Worm (Caenorhabditis elegans) whole organism, L4 larva: ENCODE data around the gene atln-1.
A peak's percentile ranks its signal among the peaks of the same experiment; 100 is the strongest.

Experiments used
- F37D6.2 ChIP-seq: sonication (generic microtip); optimal IDR thresholded peaks from 2 replicates; lab custom pipeline; 2016; ENCODE audit warnings: mild to moderate bottlenecking, missing genetic modification characterization, missing compliant biosample characterization
- Y105C5A.15 ChIP-seq: fragments of 200-800 bp; sonication (Bioruptor generic); IDR thresholded peaks from 2 replicates; pipeline ENCODE4 v1.3.6; 2022; ENCODE audit warnings: missing genetic modification characterization, missing compliant biosample characterization
- Y5F2A.4 ChIP-seq: fragments of 200-800 bp; sonication (Bioruptor generic); optimal IDR thresholded peaks from 2 replicates; lab custom pipeline; 2018; ENCODE audit warnings: mild to moderate bottlenecking, missing genetic modification characterization, missing compliant biosample characterization
- ZK337.2 ChIP-seq: fragments of 200-800 bp; sonication (Bioruptor generic); IDR thresholded peaks from 2 replicates; pipeline ENCODE4 v1.3.6; 2022; ENCODE audit warnings: missing genetic modification reagents, missing genetic modification characterization, missing compliant biosample characterization
- ZK546.5 ChIP-seq, 2 experiments: sonication (generic microtip); optimal IDR thresholded peaks; 2 replicates each; lab custom pipeline; 2017; ENCODE audit warnings: missing biosample characterization in 2 of 2, missing genetic modification characterization in 2 of 2
- aha-1 ChIP-seq: fragments of 150-350 bp; peaks from one replicate; lab custom pipeline; 2014; ENCODE audit warnings: missing biosample characterization, missing genetic modification characterization
- ceh-20 ChIP-seq: fragments of 200-800 bp; sonication (Bioruptor generic); IDR thresholded peaks from 2 replicates; pipeline ENCODE4 v1.3.6; 2022; ENCODE audit warnings: missing genetic modification reagents, missing genetic modification characterization, missing compliant biosample characterization
- ceh-28 ChIP-seq: fragments of 150-350 bp; optimal IDR thresholded peaks from 2 replicates; lab custom pipeline; 2014; ENCODE audit warnings: missing biosample characterization, missing genetic modification reagents, missing genetic modification characterization
- ces-1 ChIP-seq: fragments of 150-350 bp; sonication (generic microtip); optimal IDR thresholded peaks from 4 replicates; lab custom pipeline; 2014; ENCODE audit warnings: missing biosample characterization, missing genetic modification reagents, missing genetic modification characterization
- ctbp-1 ChIP-seq: fragments of 200-800 bp; sonication (Bioruptor generic); IDR thresholded peaks from 2 replicates; pipeline ENCODE4 v1.3.6; 2022; ENCODE audit warnings: missing genetic modification reagents, missing genetic modification characterization, missing compliant biosample characterization
- daf-16 ChIP-seq, 3 experiments: sonication (generic microtip); optimal IDR thresholded peaks; 2 replicates each; lab custom pipeline; 2016 to 2017; ENCODE audit warnings: missing genetic modification characterization in 3 of 3, missing genetic modification reagents in 3 of 3, mild to moderate bottlenecking in 2 of 3, missing compliant biosample characterization in 2 of 3, missing biosample characterization in 1 of 3, moderate library complexity in 1 of 3
- dmd-6 ChIP-seq: fragments of 200-800 bp; sonication (Bioruptor generic); IDR thresholded peaks from 2 replicates; pipeline ENCODE4 v1.3.6; 2022; ENCODE audit warnings: missing genetic modification reagents, missing genetic modification characterization, missing compliant biosample characterization
- dpl-1 ChIP-seq: fragments of 150-350 bp; optimal IDR thresholded peaks from 2 replicates; lab custom pipeline; 2014; ENCODE audit warnings: missing biosample characterization, missing genetic modification reagents, missing genetic modification characterization
- duxl-1 ChIP-seq: sonication (generic microtip); optimal IDR thresholded peaks from 2 replicates; lab custom pipeline; 2016; ENCODE audit warnings: mild to moderate bottlenecking, missing genetic modification characterization, moderate library complexity, missing compliant biosample characterization; ENCODE audit not compliant: poor library complexity
- dve-1 ChIP-seq: sonication (generic microtip); optimal IDR thresholded peaks from 2 replicates; lab custom pipeline; 2017; ENCODE audit warnings: antibody characterized with exemption, mild to moderate bottlenecking, missing genetic modification characterization, missing compliant biosample characterization; ENCODE audit not compliant: insufficient read depth
- egl-27 ChIP-seq: sonication (generic microtip); optimal IDR thresholded peaks from 3 replicates; lab custom pipeline; 2017; ENCODE audit warnings: missing biosample characterization, missing genetic modification reagents, missing genetic modification characterization
- egl-43 ChIP-seq: fragments of 200-800 bp; sonication (Bioruptor generic); IDR thresholded peaks from 2 replicates; pipeline ENCODE4 v1.3.6; 2022; ENCODE audit warnings: missing genetic modification reagents, missing genetic modification characterization, missing compliant biosample characterization
- hlh-11 ChIP-seq: fragments of 200-800 bp; sonication (Bioruptor generic); optimal IDR thresholded peaks from 2 replicates; lab custom pipeline; 2018; ENCODE audit warnings: mild to moderate bottlenecking, missing genetic modification characterization, missing compliant biosample characterization
- hlh-30 ChIP-seq: sonication (generic microtip); optimal IDR thresholded peaks from 2 replicates; lab custom pipeline; 2017; ENCODE audit warnings: antibody characterized with exemption, mild to moderate bottlenecking, missing genetic modification characterization, missing compliant biosample characterization; ENCODE audit not compliant: insufficient read depth
- hmg-1.1 ChIP-seq: fragments of 200-800 bp; sonication (Bioruptor generic); IDR thresholded peaks from 2 replicates; pipeline ENCODE4 v1.3.6; 2022; ENCODE audit warnings: missing genetic modification reagents, missing genetic modification characterization, missing compliant biosample characterization
- lin-13 ChIP-seq: fragments of 150-350 bp; optimal IDR thresholded peaks from 2 replicates; lab custom pipeline; 2014; ENCODE audit warnings: missing biosample characterization, missing genetic modification reagents, missing genetic modification characterization
- lin-15B ChIP-seq: fragments of 150-350 bp; sonication (generic microtip); optimal IDR thresholded peaks from 3 replicates; lab custom pipeline; 2014; ENCODE audit warnings: missing biosample characterization, missing genetic modification characterization
- lin-29 ChIP-seq: fragments of 200-800 bp; sonication (Bioruptor generic); IDR thresholded peaks from 2 replicates; pipeline ENCODE4 v1.3.6; 2022; ENCODE audit warnings: missing genetic modification reagents, missing genetic modification characterization, missing compliant biosample characterization
- lir-3 ChIP-seq: sonication (generic microtip); optimal IDR thresholded peaks from 2 replicates; lab custom pipeline; 2016; ENCODE audit warnings: mild to moderate bottlenecking, missing genetic modification characterization, missing compliant biosample characterization
- mdl-1 ChIP-seq, 2 experiments: fragments of 150-350 bp in 1 of 2; sonication (generic microtip) in 1 of 2; optimal IDR thresholded peaks; 2 replicates each; lab custom pipeline; 2014 to 2017; ENCODE audit warnings: missing biosample characterization in 2 of 2, missing genetic modification characterization in 2 of 2
- mes-2 ChIP-seq: sonication (generic microtip); optimal IDR thresholded peaks from 2 replicates; lab custom pipeline; 2016; ENCODE audit warnings: missing genotype, mild to moderate bottlenecking, missing genetic modification characterization, missing compliant biosample characterization; ENCODE audit not compliant: poor library complexity, severe bottlenecking
- nhr-10 ChIP-seq: fragments of 150-350 bp; optimal IDR thresholded peaks from 2 replicates; lab custom pipeline; 2014; ENCODE audit warnings: missing biosample characterization, missing genetic modification characterization
- nhr-11 ChIP-seq: fragments of 150-350 bp; optimal IDR thresholded peaks from 2 replicates; lab custom pipeline; 2014; ENCODE audit warnings: missing biosample characterization, missing genetic modification characterization
- nhr-237 ChIP-seq: sonication (generic microtip); optimal IDR thresholded peaks from 2 replicates; lab custom pipeline; 2017; ENCODE audit warnings: missing biosample characterization, missing genetic modification characterization
- nhr-28 ChIP-seq: fragments of 150-350 bp; optimal IDR thresholded peaks from 2 replicates; lab custom pipeline; 2014; ENCODE audit warnings: missing biosample characterization, missing genetic modification characterization
- nhr-76 ChIP-seq: fragments of 150-350 bp; optimal IDR thresholded peaks from 2 replicates; lab custom pipeline; 2014; ENCODE audit warnings: missing biosample characterization, missing genetic modification characterization
- nhr-77 ChIP-seq: fragments of 150-350 bp; optimal IDR thresholded peaks from 2 replicates; lab custom pipeline; 2014; ENCODE audit warnings: missing biosample characterization, missing genetic modification characterization
- pha-4 ChIP-seq, 2 experiments: fragments of 150-350 bp in 1 of 2; fragments of 200-800 bp in 1 of 2; sonication (Bioruptor generic) in 1 of 2; IDR thresholded peaks in 1 of 2; optimal IDR thresholded peaks in 1 of 2; 2 replicates each; pipeline versions ENCODE4 v1.3.6 to Lab custom; 2014 to 2022; ENCODE audit warnings: missing genetic modification characterization in 2 of 2, missing genetic modification reagents in 2 of 2, missing biosample characterization in 1 of 2, missing compliant biosample characterization in 1 of 2
- php-3 ChIP-seq: fragments of 200-800 bp; sonication (Bioruptor generic); IDR thresholded peaks from 2 replicates; pipeline ENCODE4 v1.3.6; 2022; ENCODE audit warnings: missing genetic modification reagents, missing genetic modification characterization, missing compliant biosample characterization
- pqm-1 ChIP-seq: sonication (generic microtip); optimal IDR thresholded peaks from 2 replicates; lab custom pipeline; 2017; ENCODE audit warnings: missing biosample characterization, missing genetic modification characterization
- sdz-12 ChIP-seq: fragments of 200-800 bp; sonication (Bioruptor generic); optimal IDR thresholded peaks from 2 replicates; lab custom pipeline; 2018; ENCODE audit warnings: mild to moderate bottlenecking, missing genetic modification characterization, missing compliant biosample characterization
- snpc-1.2 ChIP-seq: fragments of 200-800 bp; sonication (Bioruptor generic); IDR thresholded peaks from 2 replicates; pipeline ENCODE4 v1.3.6; 2022; ENCODE audit warnings: missing genetic modification reagents, missing genetic modification characterization, missing compliant biosample characterization
- spr-3 ChIP-seq: fragments of 200-800 bp; sonication (Bioruptor generic); optimal IDR thresholded peaks from 2 replicates; lab custom pipeline; 2018; ENCODE audit warnings: mild to moderate bottlenecking, missing genetic modification characterization, missing compliant biosample characterization
- tag-97 ChIP-seq: fragments of 200-800 bp; sonication (Bioruptor generic); IDR thresholded peaks from 2 replicates; pipeline ENCODE4 v1.3.6; 2022; ENCODE audit warnings: missing genetic modification characterization, missing compliant biosample characterization
- tra-1 ChIP-seq: fragments of 200-800 bp; sonication (Bioruptor generic); IDR thresholded peaks from 2 replicates; pipeline ENCODE4 v1.3.6; 2022; ENCODE audit warnings: missing genetic modification reagents, missing genetic modification characterization, missing compliant biosample characterization
- unc-130 ChIP-seq: sonication (generic microtip); optimal IDR thresholded peaks from 2 replicates; lab custom pipeline; 2016; ENCODE audit warnings: missing genetic modification reagents, missing genetic modification characterization, missing compliant biosample characterization
- unc-39 ChIP-seq: sonication (generic microtip); optimal IDR thresholded peaks from 2 replicates; lab custom pipeline; 2017; ENCODE audit warnings: missing biosample characterization, missing genetic modification characterization
- unc-62 ChIP-seq, 3 experiments: fragments of 150-350 bp in 1 of 3; sonication (generic microtip); optimal IDR thresholded peaks in 2 of 3; peaks in 1 of 3; 1 replicate in 1 of 3; 2 replicates in 2 of 3; lab custom pipeline; 2014 to 2017; ENCODE audit warnings: missing biosample characterization in 3 of 3, missing genetic modification characterization in 3 of 3, missing genetic modification reagents in 3 of 3, missing genotype in 1 of 3
- zfp-2 ChIP-seq: sonication (generic microtip); optimal IDR thresholded peaks from 2 replicates; lab custom pipeline; 2016; ENCODE audit warnings: mild to moderate bottlenecking, missing genetic modification characterization, missing compliant biosample characterization
- zfp-3 ChIP-seq: fragments of 200-800 bp; sonication (Bioruptor generic); conservative IDR thresholded peaks from 2 replicates; pipeline ENCODE4 v1.3.6; 2022; ENCODE audit warnings: missing genetic modification reagents, missing genetic modification characterization, missing compliant biosample characterization
- zip-11 ChIP-seq: fragments of 200-800 bp; sonication (Bioruptor generic); IDR thresholded peaks from 2 replicates; pipeline ENCODE4 v1.3.6; 2022; ENCODE audit warnings: missing genetic modification characterization, missing compliant biosample characterization
- ztf-7 ChIP-seq: fragments of 150-350 bp; optimal IDR thresholded peaks from 2 replicates; lab custom pipeline; 2014; ENCODE audit warnings: missing biosample characterization, missing genetic modification characterization

Gene atln-1

DNA sequence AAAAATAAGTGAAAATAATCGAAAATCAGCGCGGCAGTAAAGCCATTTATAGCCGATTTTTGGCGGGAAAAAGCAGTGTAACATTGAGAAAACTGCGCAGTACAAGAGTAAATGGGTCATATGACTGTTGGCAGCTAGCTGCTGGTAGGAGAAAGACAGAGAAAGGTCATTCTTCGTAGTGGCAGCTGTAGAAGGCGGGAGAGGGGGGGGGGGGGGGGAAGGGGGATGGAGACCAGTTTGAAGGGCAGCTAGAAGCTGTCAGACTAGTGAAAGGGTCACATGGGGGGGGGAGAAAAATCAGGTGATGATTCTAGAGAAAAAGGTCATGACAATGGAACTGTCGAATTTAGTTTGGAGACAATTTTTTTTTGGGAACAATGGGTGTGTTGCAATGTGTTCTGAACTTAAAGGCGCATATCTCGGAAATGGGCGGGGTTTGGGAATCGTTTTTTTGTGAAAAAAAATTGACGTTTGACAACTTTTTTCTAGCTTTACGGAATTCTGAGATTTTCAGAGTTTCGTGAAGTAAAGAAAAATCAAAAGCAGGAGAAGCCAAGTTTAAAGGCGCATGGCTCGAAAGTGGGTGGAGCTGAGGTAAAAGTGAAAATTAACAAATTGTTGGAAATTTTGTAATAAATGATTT is 16.2 kb upstream of the atln-1 start (continued):
- TF ChIP-seq nhr-28 (tag; lab: Kevin White, UChicago), result no peak
- TF ChIP-seq egl-27, result no peak
- no peak for TF ChIP-seq sdz-12 (GFP tag; lab: Kevin White, UChicago)
- TF ChIP-seq dpl-1, result peak; percentile 21
- TF ChIP-seq, all 104 proteins: peak for 10

DNA sequence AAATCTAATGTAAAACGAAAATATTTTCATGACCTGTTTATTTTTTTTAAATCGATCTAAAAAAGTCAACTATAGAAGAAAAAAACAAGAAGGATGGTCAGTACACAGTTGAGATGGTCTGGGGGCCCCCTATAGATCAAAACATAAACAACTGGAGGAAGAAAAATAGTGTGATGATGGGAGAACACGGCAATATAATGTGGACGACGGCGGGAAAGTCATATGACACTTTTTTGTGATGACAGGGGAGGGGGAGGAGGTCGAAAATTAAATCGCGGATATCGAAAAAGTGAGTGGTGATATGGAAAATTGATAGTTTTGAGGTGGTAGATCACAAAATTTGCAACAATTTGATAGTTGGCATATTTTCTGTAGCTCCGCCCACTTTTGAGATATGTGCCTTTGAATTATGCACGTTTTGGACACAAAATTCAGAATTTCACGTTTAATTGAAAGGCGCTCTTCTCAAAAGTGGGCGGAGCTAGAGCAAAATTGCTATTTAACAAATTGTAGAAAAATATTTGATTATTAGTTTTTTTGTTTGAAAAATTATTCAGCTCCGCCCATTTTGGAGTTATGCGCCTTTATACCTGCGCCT is 15.0 kb upstream of the atln-1 start:
- peak; percentile 88 for TF ChIP-seq hlh-30 (tag; lab: Kevin White, UChicago)
- no peak for TF ChIP-seq lir-3
- no peak for TF ChIP-seq dmd-6
- TF ChIP-seq zip-11 (GFP tag; lab: Robert Waterston, UW), result no peak
- TF ChIP-seq tra-1, result no peak
- no peak for TF ChIP-seq ZK337.2 (GFP tag; lab: Robert Waterston, UW)
- no peak for TF ChIP-seq duxl-1 (tag; lab: Kevin White, UChicago)
- TF ChIP-seq nhr-237, result no peak
- peak in 1 of 2 experiments; percentile 43 for TF ChIP-seq daf-16 (GFP tag; optimal IDR thresholded peaks at IDR 0.05; lab: Kevin White, UChicago)
- TF ChIP-seq daf-16 (tag; optimal IDR thresholded peaks at IDR 0.05; lab: Kevin White, UChicago), result no peak
- TF ChIP-seq F37D6.2 (tag; lab: Kevin White, UChicago), result no peak
- no peak for TF ChIP-seq ZK546.5 (tag; optimal IDR thresholded peaks at IDR 0.05; lab: Kevin White, UChicago)
- no peak for TF ChIP-seq ctbp-1 (GFP tag; lab: Robert Waterston, UW)
- TF ChIP-seq hmg-1.1 (GFP tag; lab: Robert Waterston, UW), result no peak
- TF ChIP-seq tag-97 (GFP tag; lab: Robert Waterston, UW), result no peak
- no peak for TF ChIP-seq unc-130
- peak; percentile 33 for TF ChIP-seq nhr-28 (tag; lab: Kevin White, UChicago)
- TF ChIP-seq mes-2 (tag; lab: Kevin White, UChicago), result no peak
- TF ChIP-seq unc-62 (GFP tag; optimal IDR thresholded peaks at IDR 0.05 in 1 of 2; lab: Kevin White, UChicago), result no peak
- TF ChIP-seq unc-62 (tag; optimal IDR thresholded peaks at IDR 0.05; lab: Kevin White, UChicago), result no peak
- no peak for TF ChIP-seq mdl-1 (tag; optimal IDR thresholded peaks at IDR 0.05; lab: Kevin White, UChicago)
- TF ChIP-seq nhr-76, result no peak
- TF ChIP-seq nhr-77 (tag; lab: Kevin White, UChicago), result no peak
- no peak for TF ChIP-seq pha-4 (GFP tag; IDR thresholded peaks at IDR 0.05; lab: Robert Waterston, UW)
- peak; percentile 28 for TF ChIP-seq pha-4 (tag; optimal IDR thresholded peaks at IDR 0.05; lab: Kevin White, UChicago)
- no peak for TF ChIP-seq snpc-1.2
- no peak for TF ChIP-seq ceh-28 (tag; lab: Kevin White, UChicago)
- no peak for TF ChIP-seq zfp-3 (GFP tag; lab: Robert Waterston, UW)
- TF ChIP-seq lin-29, result no peak
- no peak for TF ChIP-seq nhr-10 (tag; lab: Kevin White, UChicago)
- no peak for TF ChIP-seq pqm-1 (tag; lab: Kevin White, UChicago)
- peak; percentile 32 for TF ChIP-seq dve-1 (tag; lab: Kevin White, UChicago)
- TF ChIP-seq lin-13, result no peak
- TF ChIP-seq nhr-11 (tag; lab: Kevin White, UChicago), result no peak
- no peak for TF ChIP-seq ceh-20 (GFP tag; lab: Robert Waterston, UW)
- TF ChIP-seq spr-3, result no peak
- TF ChIP-seq egl-43, result no peak
- TF ChIP-seq zfp-2, result no peak
- no peak for TF ChIP-seq php-3 (GFP tag; lab: Robert Waterston, UW)
- no peak for TF ChIP-seq ces-1 (GFP tag; lab: Kevin White, UChicago)
- peak; percentile 48 for TF ChIP-seq hlh-11 (tag; lab: Kevin White, UChicago)
- TF ChIP-seq Y105C5A.15 (GFP tag; lab: Robert Waterston, UW), result no peak
- TF ChIP-seq lin-15B (tag; lab: Kevin White, UChicago), result no peak
- no peak for TF ChIP-seq unc-39 (tag; lab: Kevin White, UChicago)
- TF ChIP-seq aha-1, result peak; percentile 36
- TF ChIP-seq ztf-7, result no peak
- TF ChIP-seq Y5F2A.4 (GFP tag; lab: Kevin White, UChicago), result no peak
